Worm (Caenorhabditis elegans) whole organism, L1 larva: ENCODE data around the gene M7.8.

Experiments
- C16A3.4 ChIP-seq: fragments of 150-350 bp; optimal IDR thresholded peaks from 2 replicates; lab custom pipeline; 2014; ENCODE audit warnings: missing biosample characterization, missing genetic modification characterization
- F16B12.6 ChIP-seq: fragments of 150-350 bp; optimal IDR thresholded peaks from 2 replicates; lab custom pipeline; 2014; ENCODE audit warnings: missing biosample characterization, missing genetic modification characterization
- aly-2 ChIP-seq: fragments of 150-350 bp; optimal IDR thresholded peaks from 2 replicates; lab custom pipeline; 2014; ENCODE audit warnings: missing biosample characterization, missing genetic modification characterization
- blmp-1 ChIP-seq: fragments of 150-350 bp; optimal IDR thresholded peaks from 2 replicates; lab custom pipeline; 2014; ENCODE audit warnings: missing biosample characterization, missing genetic modification characterization
- ceh-63 ChIP-seq: fragments of 200-800 bp; sonication (Bioruptor generic); optimal IDR thresholded peaks from 2 replicates; lab custom pipeline; 2018; ENCODE audit warnings: mild to moderate bottlenecking, missing genetic modification characterization, missing compliant biosample characterization
- ceh-8 ChIP-seq: fragments of 200-800 bp; sonication (Bioruptor generic); optimal IDR thresholded peaks from 2 replicates; lab custom pipeline; 2018; ENCODE audit warnings: mild to moderate bottlenecking, missing genetic modification characterization, moderate library complexity, missing compliant biosample characterization
- ces-1 ChIP-seq: fragments of 150-350 bp; optimal IDR thresholded peaks from 2 replicates; lab custom pipeline; 2014; ENCODE audit warnings: missing biosample characterization, missing genetic modification reagents, missing genetic modification characterization
- dpl-1 ChIP-seq, 3 experiments: fragments of 150-350 bp in 2 of 3; sonication (generic microtip) in 1 of 3; optimal IDR thresholded peaks; 2 replicates each; lab custom pipeline; 2014 to 2017; ENCODE audit warnings: missing biosample characterization in 3 of 3, missing genetic modification characterization in 3 of 3, missing genetic modification reagents in 3 of 3
- efl-1 ChIP-seq, 4 experiments: fragments of 150-350 bp; optimal IDR thresholded peaks in 3 of 4; peaks in 1 of 4; 1 replicate in 1 of 4; 2 replicates in 3 of 4; lab custom pipeline; 2014; ENCODE audit warnings: missing biosample characterization in 2 of 4, missing genetic modification characterization in 2 of 4, missing genetic modification reagents in 2 of 4
- elt-3 ChIP-seq, 6 experiments: fragments of 150-350 bp in 1 of 6; sonication (generic microtip); optimal IDR thresholded peaks; 2 replicates each; lab custom pipeline; 2017 to 2018; ENCODE audit warnings: missing biosample characterization in 6 of 6, missing genetic modification characterization in 6 of 6, inconsistent platforms in 1 of 6
- fkh-8 ChIP-seq: sonication (generic microtip); optimal IDR thresholded peaks from 2 replicates; lab custom pipeline; 2016; ENCODE audit warnings: mild to moderate bottlenecking, missing genetic modification characterization, missing compliant biosample characterization
- fos-1 ChIP-seq: fragments of 150-350 bp; optimal IDR thresholded peaks from 2 replicates; lab custom pipeline; 2014; ENCODE audit warnings: missing biosample characterization, missing genetic modification characterization
- hpl-2 ChIP-seq: fragments of 150-350 bp; optimal IDR thresholded peaks from 2 replicates; lab custom pipeline; 2014; ENCODE audit warnings: missing biosample characterization, missing genetic modification reagents, missing genetic modification characterization
- irx-1 ChIP-seq: sonication (generic microtip); optimal IDR thresholded peaks from 2 replicates; lab custom pipeline; 2016; ENCODE audit warnings: missing genetic modification characterization, missing compliant biosample characterization
- jun-1 ChIP-seq: fragments of 150-350 bp; optimal IDR thresholded peaks from 2 replicates; lab custom pipeline; 2014; ENCODE audit warnings: missing biosample characterization, missing genetic modification reagents, missing genetic modification characterization
- lin-14 ChIP-seq: fragments of 200-800 bp; sonication (Bioruptor generic); optimal IDR thresholded peaks from 2 replicates; lab custom pipeline; 2018; ENCODE audit warnings: mild to moderate bottlenecking, missing genetic modification characterization, moderate library complexity, missing compliant biosample characterization
- lin-35 ChIP-seq, 2 experiments: fragments of 150-350 bp; optimal IDR thresholded peaks; 2 replicates each; lab custom pipeline; 2014; ENCODE audit warnings: missing biosample characterization in 2 of 2, missing genetic modification characterization in 2 of 2, missing genetic modification reagents in 2 of 2
- lin-39 ChIP-seq: fragments of 150-350 bp; optimal IDR thresholded peaks from 2 replicates; lab custom pipeline; 2014; ENCODE audit warnings: missing biosample characterization, missing genetic modification reagents, missing genetic modification characterization
- lsy-2 ChIP-seq, 2 experiments: fragments of 150-350 bp; optimal IDR thresholded peaks; 2 replicates each; lab custom pipeline; 2014; ENCODE audit warnings: missing biosample characterization in 2 of 2, missing genetic modification characterization in 2 of 2
- mef-2 ChIP-seq: fragments of 150-350 bp; optimal IDR thresholded peaks from 2 replicates; lab custom pipeline; 2014; ENCODE audit warnings: missing biosample characterization, missing genetic modification characterization
- mep-1 ChIP-seq: fragments of 150-350 bp; optimal IDR thresholded peaks from 2 replicates; lab custom pipeline; 2014; ENCODE audit warnings: missing biosample characterization, missing genetic modification characterization
- nhr-11 ChIP-seq: fragments of 150-350 bp; optimal IDR thresholded peaks from 2 replicates; lab custom pipeline; 2014; ENCODE audit warnings: missing biosample characterization, missing genetic modification characterization
- nhr-12 ChIP-seq: sonication (generic microtip); optimal IDR thresholded peaks from 2 replicates; lab custom pipeline; 2017; ENCODE audit warnings: missing biosample characterization, missing genetic modification characterization
- nhr-20 ChIP-seq: sonication (generic microtip); optimal IDR thresholded peaks from 2 replicates; lab custom pipeline; 2016; ENCODE audit warnings: mild to moderate bottlenecking, missing genetic modification characterization, missing compliant biosample characterization
- nhr-28 ChIP-seq: fragments of 150-350 bp; optimal IDR thresholded peaks from 2 replicates; lab custom pipeline; 2014; ENCODE audit warnings: missing biosample characterization, missing genetic modification characterization
- nhr-47 ChIP-seq: sonication (generic microtip); optimal IDR thresholded peaks from 2 replicates; lab custom pipeline; 2016; ENCODE audit warnings: mild to moderate bottlenecking, missing genetic modification characterization, moderate library complexity, missing compliant biosample characterization
- nhr-71 ChIP-seq: sonication (generic microtip); optimal IDR thresholded peaks from 2 replicates; lab custom pipeline; 2016; ENCODE audit warnings: mild to moderate bottlenecking, missing genetic modification characterization, moderate library complexity, missing compliant biosample characterization
- nhr-77 ChIP-seq: fragments of 150-350 bp; optimal IDR thresholded peaks from 2 replicates; lab custom pipeline; 2014; ENCODE audit warnings: missing biosample characterization, missing genetic modification characterization
- nhr-84 ChIP-seq: sonication (generic microtip); optimal IDR thresholded peaks from 2 replicates; lab custom pipeline; 2017; ENCODE audit warnings: missing biosample characterization, missing genetic modification characterization
- pag-3 ChIP-seq: sonication (generic microtip); optimal IDR thresholded peaks from 2 replicates; lab custom pipeline; 2017; ENCODE audit warnings: missing genetic modification characterization, mild to moderate bottlenecking, missing compliant biosample characterization, antibody characterized with exemption, borderline replicate concordance; ENCODE audit not compliant: insufficient read depth
- rnt-1 ChIP-seq: sonication (generic microtip); optimal IDR thresholded peaks from 2 replicates; lab custom pipeline; 2016; ENCODE audit warnings: mild to moderate bottlenecking, missing genetic modification characterization, moderate library complexity, missing compliant biosample characterization
- snpc-4 ChIP-seq: fragments of 150-350 bp; optimal IDR thresholded peaks from 2 replicates; lab custom pipeline; 2014; ENCODE audit warnings: missing biosample characterization, missing genetic modification characterization
- snu-23 ChIP-seq: sonication (generic microtip); optimal IDR thresholded peaks from 2 replicates; lab custom pipeline; 2016; ENCODE audit warnings: missing genetic modification characterization, missing compliant biosample characterization
- sox-4 ChIP-seq: sonication (generic microtip); optimal IDR thresholded peaks from 2 replicates; lab custom pipeline; 2016; ENCODE audit warnings: missing genetic modification characterization, missing compliant biosample characterization
- sup-37 ChIP-seq: fragments of 200-800 bp; sonication (Bioruptor generic); optimal IDR thresholded peaks from 2 replicates; lab custom pipeline; 2018; ENCODE audit warnings: mild to moderate bottlenecking, missing genetic modification characterization, missing compliant biosample characterization
- swsn-7 ChIP-seq: sonication (generic microtip); optimal IDR thresholded peaks from 2 replicates; lab custom pipeline; 2016; ENCODE audit warnings: missing genetic modification characterization, missing compliant biosample characterization
- tbx-2 ChIP-seq: sonication (generic microtip); optimal IDR thresholded peaks from 2 replicates; lab custom pipeline; 2016; ENCODE audit warnings: missing genetic modification characterization, missing compliant biosample characterization
- tlp-1 ChIP-seq: fragments of 150-350 bp; optimal IDR thresholded peaks from 2 replicates; lab custom pipeline; 2014; ENCODE audit warnings: missing biosample characterization, missing genetic modification characterization
- unc-130 ChIP-seq: fragments of 150-350 bp; optimal IDR thresholded peaks from 2 replicates; lab custom pipeline; 2017; ENCODE audit warnings: missing biosample characterization, missing genetic modification characterization, inconsistent platforms
- xbp-1 ChIP-seq: sonication (generic microtip); optimal IDR thresholded peaks from 2 replicates; lab custom pipeline; 2016; ENCODE audit warnings: missing genetic modification characterization, missing compliant biosample characterization
- zag-1 ChIP-seq: fragments of 150-350 bp; optimal IDR thresholded peaks from 2 replicates; lab custom pipeline; 2014; ENCODE audit warnings: missing biosample characterization, missing genetic modification characterization

M7.8 gene

DNA sequence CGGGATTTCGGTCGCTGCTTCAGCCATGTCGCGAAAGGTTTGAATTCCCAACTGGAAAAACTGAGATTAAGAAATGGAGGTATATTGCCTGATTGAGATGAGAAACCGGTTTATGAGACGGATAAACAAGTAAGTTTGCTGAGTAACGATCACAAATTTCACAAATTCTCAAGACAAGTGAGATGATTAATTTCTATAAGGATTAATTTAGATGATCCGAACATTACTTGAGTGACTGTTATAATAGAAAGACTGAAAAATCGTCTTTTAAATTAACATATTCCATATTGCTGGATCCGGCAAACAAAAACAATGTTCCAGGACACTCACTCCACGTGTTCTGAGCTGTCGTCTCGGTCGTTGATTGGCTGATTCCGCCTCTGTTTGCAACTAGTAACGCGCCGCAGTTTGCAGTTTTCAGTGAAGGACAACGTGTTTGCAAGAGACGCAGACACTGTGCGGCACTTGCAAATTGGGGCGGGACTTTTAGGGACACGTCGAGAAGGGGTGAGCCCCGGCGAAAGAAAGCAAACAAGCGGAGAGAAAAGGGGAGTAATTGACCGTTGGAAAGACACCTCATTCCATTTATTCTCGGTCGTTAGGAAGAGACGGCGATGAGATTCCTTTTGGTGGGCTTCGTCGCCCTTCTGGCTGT lies 24.1 kb upstream of the M7.8 start, which contains the start of the genes imp-2 and enpl-1 (continued):
- TF ChIP-seq lin-35 (GFP tag; optimal IDR thresholded peaks at IDR 0.05; lab: Kevin White, UChicago): peak; percentile 83 to 88
- no peak for TF ChIP-seq nhr-84 (tag; lab: Kevin White, UChicago)
- TF ChIP-seq elt-3 (tag; optimal IDR thresholded peaks at IDR 0.05; lab: Kevin White, UChicago): peak in 3 of 6 experiments; percentile 25 to 91 (median 63)
- peak; percentile 93 for TF ChIP-seq nhr-77
- peak; percentile 56 for TF ChIP-seq F16B12.6
- TF ChIP-seq pag-3 (tag; lab: Kevin White, UChicago): no peak
- TF ChIP-seq nhr-12: no peak
- peak; percentile 89 for TF ChIP-seq fkh-8
- peak; percentile 37 for TF ChIP-seq blmp-1
- TF ChIP-seq zag-1 (tag; lab: Kevin White, UChicago): peak; percentile 40
- peak; percentile 41 for TF ChIP-seq sox-4
- TF ChIP-seq nhr-11 (tag; lab: Kevin White, UChicago): peak; percentile 79
- TF ChIP-seq tbx-2 (tag; lab: Kevin White, UChicago): peak; percentile 94
- TF ChIP-seq tlp-1 (tag; lab: Kevin White, UChicago): no peak
- TF ChIP-seq mep-1 (tag; lab: Kevin White, UChicago): peak; percentile 88
- peak; percentile 97 for TF ChIP-seq nhr-71 (tag; lab: Kevin White, UChicago)
- TF ChIP-seq snpc-4 (tag; lab: Kevin White, UChicago): peak; percentile 60
- peak; percentile 60 to 79 (median 78) for TF ChIP-seq dpl-1 (GFP tag; optimal IDR thresholded peaks at IDR 0.05; lab: Kevin White, UChicago)
- peak; percentile 81 for TF ChIP-seq irx-1 (tag; lab: Kevin White, UChicago)
- peak; percentile 72 for TF ChIP-seq lin-39 (tag; lab: Kevin White, UChicago)
- TF ChIP-seq mef-2 (tag; lab: Kevin White, UChicago): peak; percentile 70
- TF ChIP-seq nhr-20 (tag; lab: Kevin White, UChicago): peak; percentile 94
- TF ChIP-seq hpl-2: peak; percentile 7
- no peak for TF ChIP-seq nhr-28 (tag; lab: Kevin White, UChicago)
- TF ChIP-seq ces-1: no peak
- TF ChIP-seq ceh-63 (GFP tag; lab: Kevin White, UChicago): no peak
- peak; percentile 57 for TF ChIP-seq ceh-8
- TF ChIP-seq sup-37 (GFP tag; lab: Kevin White, UChicago): peak; percentile 76
- peak; percentile 94 for TF ChIP-seq swsn-7 (tag; lab: Kevin White, UChicago)
- peak; percentile 86 for TF ChIP-seq C16A3.4 (tag; lab: Kevin White, UChicago)
- TF ChIP-seq aly-2: peak; percentile 44
- TF ChIP-seq lsy-2 (tag; optimal IDR thresholded peaks at IDR 0.05; lab: Kevin White, UChicago): peak; percentile 94 to 97
- TF ChIP-seq nhr-47 (tag; lab: Kevin White, UChicago): peak; percentile 94
- peak; percentile 86 for TF ChIP-seq jun-1

DNA sequence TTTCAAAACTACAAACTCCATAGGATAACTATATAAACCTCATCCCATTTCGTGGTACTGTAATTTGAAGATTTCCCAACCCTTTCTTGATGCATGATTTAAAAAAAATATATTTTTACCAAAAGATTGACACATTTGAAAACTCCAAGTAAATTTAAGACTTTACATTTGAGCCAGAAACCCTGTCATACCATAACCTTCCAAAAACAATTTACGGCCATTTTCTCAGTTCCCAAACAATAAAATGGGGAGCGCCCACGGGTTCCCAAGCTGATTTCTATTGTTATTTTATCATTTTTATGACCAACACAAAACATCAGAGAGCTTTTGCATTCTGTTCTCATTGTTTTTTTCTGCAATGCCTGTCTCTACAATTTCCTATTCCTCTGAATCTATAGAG lies 17.8 kb upstream of the M7.8 start, which contains the start of gene clc-9:
Gene clc-9, plus strand, starts transcription at position 301 of the 400 bp plus-strand sequence.
- TF ChIP-seq tlp-1 (tag; lab: Kevin White, UChicago) (no peak), efl-1 (optimal IDR thresholded peaks at IDR 0.05; lab: Kevin White, UChicago) (no peak), efl-1 (GFP tag; optimal IDR thresholded peaks at IDR 0.05 in 1 of 2; lab: Kevin White, UChicago) (peak in 1 of 2 experiments; percentile 27)

DNA sequence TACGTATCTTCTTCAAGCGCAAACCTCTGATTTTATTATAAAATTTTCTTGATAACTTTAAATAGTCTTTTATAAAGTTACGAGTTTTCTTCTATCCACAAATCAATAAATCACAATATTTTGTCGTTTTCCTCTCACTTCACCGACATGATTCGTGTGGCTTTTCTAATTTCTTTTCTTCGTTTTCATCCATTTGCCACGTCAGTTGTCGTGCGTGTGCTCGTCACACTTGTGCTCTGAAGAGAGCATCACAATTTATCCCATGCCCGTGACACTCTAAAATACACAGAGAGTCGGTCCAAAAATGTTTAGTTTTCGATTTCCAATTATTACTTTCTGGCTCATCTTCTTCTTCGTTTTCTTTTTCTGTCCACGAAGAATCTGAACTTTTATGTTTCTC lies 17.0 kb upstream of the M7.8 start:
- TF ChIP-seq pag-3 (tag; lab: Kevin White, UChicago) (no peak), snu-23 (GFP tag; lab: Kevin White, UChicago) (peak; percentile 17), lsy-2 (tag; optimal IDR thresholded peaks at IDR 0.05; lab: Kevin White, UChicago) (peak in 1 of 2 experiments; percentile 42), xbp-1 (tag; lab: Kevin White, UChicago) (peak; percentile 51), nhr-71 (tag; lab: Kevin White, UChicago) (peak; percentile 47), fos-1 (tag; lab: Kevin White, UChicago) (no peak), lin-14 (GFP tag; lab: Kevin White, UChicago) (peak; percentile 46), rnt-1 (peak; percentile 62), unc-130 (tag; lab: Kevin White, UChicago) (peak; percentile 55)
